Worm (Caenorhabditis elegans): ENCODE results near the gene hil-2.

hil-2 gene

DNA sequence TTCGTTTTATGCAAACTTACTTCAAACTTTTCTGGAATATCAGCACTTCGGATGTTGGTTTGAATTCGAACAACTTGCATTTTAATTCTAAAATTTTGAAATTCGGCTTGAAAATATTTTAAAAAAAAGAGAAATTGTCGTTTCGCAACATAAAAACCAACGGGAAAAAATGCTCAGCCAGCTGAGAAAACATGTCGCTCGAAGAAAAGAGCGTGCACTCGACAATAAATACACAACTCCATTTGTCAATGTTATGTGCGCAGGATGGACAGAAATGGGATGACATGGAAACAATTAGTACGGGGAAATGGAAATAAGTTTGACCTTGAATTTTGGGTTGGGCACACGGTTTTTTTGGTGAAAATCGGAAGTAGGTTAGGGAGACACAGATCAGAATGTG is 41.9 kb downstream of the hil-2 start, which contains the start of gene mif-4:
TSS of gene mif-4 (minus strand) at position 87 of the 400 bp plus-strand sequence.
- TF ChIP-seq attf-6 (GFP tag; IDR thresholded peaks at IDR 0.05): no peak
- TF ChIP-seq cebp-1 (GFP tag; IDR thresholded peaks at IDR 0.05): no peak
- TF ChIP-seq cebp-1 (tag; optimal IDR thresholded peaks at IDR 0.05): peak; percentile 51

DNA sequence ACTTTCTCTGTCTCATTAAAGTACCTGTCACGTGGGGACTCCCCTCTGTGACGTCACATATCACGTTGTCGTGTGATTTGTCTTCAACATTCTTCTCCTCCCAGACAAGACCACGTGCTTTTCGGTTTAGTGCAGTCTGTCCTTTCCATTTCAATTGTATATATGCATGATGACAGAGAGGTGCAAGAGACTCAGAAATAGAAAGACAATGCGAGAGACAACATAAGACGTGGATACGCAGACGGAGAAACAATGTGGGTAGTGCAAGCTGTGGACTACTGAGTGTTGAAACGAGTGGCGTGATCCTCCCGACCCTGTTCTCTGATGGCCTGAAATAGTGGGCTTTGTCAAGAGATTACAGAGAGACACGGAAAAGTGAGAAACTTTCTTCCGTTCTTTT is 42.7 kb downstream of the hil-2 start:
- TF ChIP-seq Y95B8A.8 (GFP tag; IDR thresholded peaks at IDR 0.05) (peak; percentile 77; the same call in 1 of the 2 replicates), aptf-3 (GFP tag; IDR thresholded peaks at IDR 0.05) (no peak), tbp1 (GFP tag; optimal IDR thresholded peaks at IDR 0.05) (peak; percentile 69), F33H1.4 (GFP tag; IDR thresholded peaks at IDR 0.05) (peak; percentile 56), nfyb-1 (GFP tag; IDR thresholded peaks at IDR 0.05) (peak; percentile 91), aptf-2 (GFP tag; conservative IDR thresholded peaks at IDR 0.05) (no peak), mes-4 (tag; optimal IDR thresholded peaks at IDR 0.05) (no peak), tbx-9 (tag; optimal IDR thresholded peaks at IDR 0.05; ENCODE audit: borderline replicate concordance) (no peak), ztf-28 (GFP tag; IDR thresholded peaks at IDR 0.05) (no peak), snpc-1.1 (tag; optimal IDR thresholded peaks at IDR 0.05; ENCODE audit: insufficient read depth) (no peak), bed-1 (GFP tag; IDR thresholded peaks at IDR 0.05) (no peak), madf-10 (tag; optimal IDR thresholded peaks at IDR 0.05) (peak; percentile 83), sea-2 (GFP tag; IDR thresholded peaks at IDR 0.05) (0 out of 2 replicates have a peak, but pooled peaks have one; percentile 40), C17E4.6 (GFP tag; IDR thresholded peaks at IDR 0.05) (no peak), attf-5 (GFP tag; optimal IDR thresholded peaks at IDR 0.05) (peak; percentile 98), nhr-179 (tag; optimal IDR thresholded peaks at IDR 0.05) (no peak), him-1 (tag; optimal IDR thresholded peaks at IDR 0.05) (no peak), hlh-12 (tag; optimal IDR thresholded peaks at IDR 0.05) (no peak), egl-18 (GFP tag; IDR thresholded peaks at IDR 0.05) (no peak), gei-17 (GFP tag; optimal IDR thresholded peaks at IDR 0.05) (peak; percentile 83), cebp-1 (GFP tag; IDR thresholded peaks at IDR 0.05) (peak; percentile 61; the same call in 1 of the 2 replicates), cebp-1 (tag; optimal IDR thresholded peaks at IDR 0.05) (peak; percentile 96), madf-6 (GFP tag; IDR thresholded peaks at IDR 0.05) (peak; percentile 48; the same call in 1 of the 2 replicates), hsf-1 (GFP tag; IDR thresholded peaks at IDR 0.05) (no peak), lin-26 (GFP tag; IDR thresholded peaks at IDR 0.05) (peak; percentile 71; the same call in 1 of the 2 replicates), atf-7 (tag; optimal IDR thresholded peaks at IDR 0.05) (peak; percentile 97), madf-8 (GFP tag; conservative IDR thresholded peaks at IDR 0.05) (no peak), B0035.1 (tag; optimal IDR thresholded peaks at IDR 0.05) (peak; percentile 45), B0019.2 (GFP tag; conservative IDR thresholded peaks at IDR 0.05) (no peak), ceh-91 (GFP tag; IDR thresholded peaks at IDR 0.05) (no peak), ama-1 (optimal IDR thresholded peaks at IDR 0.05) (no peak), ama-1 (GFP tag; optimal IDR thresholded peaks at IDR 0.05) (peak in 1 of 2 experiments; percentile 55), T07F8.4 (tag; optimal IDR thresholded peaks at IDR 0.05) (peak; percentile 21), madf-3 (GFP tag; IDR thresholded peaks at IDR 0.05) (0 out of 2 replicates have a peak, but pooled peaks have one; percentile 15), xnd-1 (tag; optimal IDR thresholded peaks at IDR 0.05) (no peak), B0336.3 (GFP tag; IDR thresholded peaks at IDR 0.05) (peak; percentile 97), lin-54 (GFP tag; optimal IDR thresholded peaks at IDR 0.05) (peak; percentile 70), attf-6 (GFP tag; IDR thresholded peaks at IDR 0.05) (peak; percentile 41; the same call in 1 of the 2 replicates), hrde-1 (tag; optimal IDR thresholded peaks at IDR 0.05; ENCODE audit: borderline replicate concordance) (no peak), nhr-27 (tag; optimal IDR thresholded peaks at IDR 0.05) (no peak), zim-3 (tag; optimal IDR thresholded peaks at IDR 0.05) (peak; percentile 21), F10E7.11 (tag; optimal IDR thresholded peaks at IDR 0.05) (peak; percentile 70), ceh-79 (tag; optimal IDR thresholded peaks at IDR 0.05) (peak; percentile 17), lin-40 (tag; optimal IDR thresholded peaks at IDR 0.05) (peak; percentile 96), ets-4 (GFP tag; optimal IDR thresholded peaks at IDR 0.05) (peak; percentile 95), tlf-1 (GFP tag; optimal IDR thresholded peaks at IDR 0.05) (peak; percentile 91), F49E8.2 (tag; optimal IDR thresholded peaks at IDR 0.05; ENCODE audit: insufficient read depth) (no peak)
